Worm (Caenorhabditis elegans): ENCODE results near the gene his-7.
A peak's percentile ranks its signal among the peaks of the same experiment; 100 is the strongest.

The his-7 gene

DNA sequence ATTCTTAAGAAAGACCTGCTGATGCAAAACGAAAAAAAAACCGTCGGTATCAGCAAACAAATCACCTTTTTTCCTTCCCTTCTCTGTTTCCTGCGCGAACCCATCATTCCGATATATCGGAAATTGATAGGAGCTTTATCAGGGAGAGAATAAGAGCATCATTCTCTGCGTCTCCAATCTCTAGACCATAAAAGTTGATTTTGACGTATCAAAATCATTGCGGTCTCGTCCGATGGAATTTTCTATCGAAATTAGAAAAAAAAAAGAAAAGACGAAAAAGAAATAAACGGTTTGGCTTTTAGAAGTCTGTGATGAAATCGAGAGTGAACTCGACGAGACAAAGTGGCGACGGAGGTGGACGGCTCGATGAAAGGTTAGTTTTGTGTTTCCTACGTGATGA is 15.8 kb downstream of the his-7 start, which contains the start of gene stdh-4:
TSS of gene stdh-4 (plus strand) at position 301 of the 400 bp plus-strand sequence.
- TF ChIP-seq pha-4 (tag; optimal IDR thresholded peaks at IDR 0.05) (no peak), egl-5 (tag; optimal IDR thresholded peaks at IDR 0.05) (no peak)

DNA sequence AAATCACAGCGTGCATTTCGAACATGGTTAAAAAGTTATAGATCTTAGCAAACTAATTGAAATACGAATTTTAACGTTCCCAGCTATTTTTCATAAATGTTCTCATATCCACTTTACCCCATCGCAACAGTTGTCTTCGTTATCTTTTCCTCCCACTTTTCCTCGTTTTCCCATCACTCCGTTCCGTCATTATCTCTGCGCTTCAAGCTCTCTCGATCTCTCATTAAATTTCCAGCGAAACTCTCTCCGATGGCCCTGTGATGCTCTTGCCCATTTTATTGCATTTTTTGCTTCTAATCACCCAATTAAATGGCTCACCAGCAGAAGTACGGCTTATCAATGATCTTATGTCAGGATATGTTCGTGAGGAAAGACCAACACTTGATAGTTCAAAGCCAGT is 19.3 kb downstream of the his-7 start, which contains the start of gene acr-15:
TSS of gene acr-15 (plus strand) at position 236 of the 400 bp plus-strand sequence.
- TF ChIP-seq ztf-11 (tag; optimal IDR thresholded peaks at IDR 0.05) (no peak), lin-15B (tag; optimal IDR thresholded peaks at IDR 0.05) (no peak), egl-5 (tag; optimal IDR thresholded peaks at IDR 0.05) (peak; percentile 97)

DNA sequence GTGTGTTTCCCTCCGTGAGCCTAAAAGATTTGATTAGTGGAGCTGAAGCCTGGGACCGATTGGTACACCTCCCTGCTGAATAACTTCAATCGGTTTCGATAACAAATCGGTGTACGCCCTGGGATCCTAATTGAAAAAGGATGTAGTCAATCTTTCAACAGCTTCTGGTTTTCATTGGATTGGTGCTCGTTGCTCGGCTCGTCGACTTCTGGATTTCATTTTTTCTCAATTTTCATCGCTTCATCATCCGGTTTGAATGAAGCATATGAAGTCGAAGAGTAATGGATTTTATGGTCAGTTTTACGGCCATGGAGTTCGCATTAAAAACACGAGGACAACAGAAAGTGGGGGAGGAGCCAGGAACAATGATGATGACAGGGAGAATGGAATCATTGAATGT is 22.8 kb downstream of the his-7 start:
- TF ChIP-seq nhr-11 (tag; optimal IDR thresholded peaks at IDR 0.05) (no peak), elt-2 (tag; optimal IDR thresholded peaks at IDR 0.05) (no peak), ceh-82 (tag; optimal IDR thresholded peaks at IDR 0.05) (no peak), mdl-1 (tag; optimal IDR thresholded peaks at IDR 0.05) (no peak), aly-2 (tag; optimal IDR thresholded peaks at IDR 0.05) (no peak), ceh-16 (tag; optimal IDR thresholded peaks at IDR 0.05) (no peak), nhr-77 (tag; optimal IDR thresholded peaks at IDR 0.05) (no peak), nhr-237 (tag; optimal IDR thresholded peaks at IDR 0.05) (no peak), R02D3.7 (tag; optimal IDR thresholded peaks at IDR 0.05) (no peak), daf-12 (tag; optimal IDR thresholded peaks at IDR 0.05) (no peak), unc-39 (tag; optimal IDR thresholded peaks at IDR 0.05) (no peak), nhr-25 (tag; optimal IDR thresholded peaks at IDR 0.05) (no peak), nhr-43 (tag; optimal IDR thresholded peaks at IDR 0.05; ENCODE audit: poor library complexity, severe bottlenecking) (no peak), skn-1 (tag; optimal IDR thresholded peaks at IDR 0.05) (no peak), mml-1 (tag; optimal IDR thresholded peaks at IDR 0.05) (no peak), nhr-12 (tag; optimal IDR thresholded peaks at IDR 0.05) (no peak), tbx-2 (tag; optimal IDR thresholded peaks at IDR 0.05) (no peak), pqm-1 (tag; optimal IDR thresholded peaks at IDR 0.05) (no peak), lin-15B (tag; optimal IDR thresholded peaks at IDR 0.05) (no peak), ceh-28 (tag; optimal IDR thresholded peaks at IDR 0.05) (no peak)

DNA sequence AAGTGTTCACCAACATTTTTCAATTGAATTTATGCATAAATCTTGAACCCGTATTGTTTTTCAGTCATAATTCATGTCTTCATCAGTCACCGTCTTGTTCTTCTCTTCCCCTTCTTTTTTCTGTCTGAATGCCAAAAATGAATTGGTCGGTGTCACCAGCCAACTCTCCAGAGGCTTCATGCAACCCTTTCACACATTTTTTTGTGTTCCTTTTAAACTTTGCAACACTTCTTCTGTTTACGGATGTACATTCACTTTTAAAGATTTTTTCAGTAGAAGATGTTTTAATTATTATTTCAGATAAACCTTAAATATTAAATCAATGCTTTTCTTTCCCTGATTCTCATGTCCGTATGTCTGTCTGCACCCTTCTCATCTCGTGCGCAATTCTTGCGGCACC is 27.7 kb downstream of the his-7 start, which contains the start of gene acr-16:
TSS of gene acr-16 (plus strand) at position 301 of the 400 bp plus-strand sequence.
- no peak for TF ChIP-seq R02D3.7 (tag; optimal IDR thresholded peaks at IDR 0.05)

DNA sequence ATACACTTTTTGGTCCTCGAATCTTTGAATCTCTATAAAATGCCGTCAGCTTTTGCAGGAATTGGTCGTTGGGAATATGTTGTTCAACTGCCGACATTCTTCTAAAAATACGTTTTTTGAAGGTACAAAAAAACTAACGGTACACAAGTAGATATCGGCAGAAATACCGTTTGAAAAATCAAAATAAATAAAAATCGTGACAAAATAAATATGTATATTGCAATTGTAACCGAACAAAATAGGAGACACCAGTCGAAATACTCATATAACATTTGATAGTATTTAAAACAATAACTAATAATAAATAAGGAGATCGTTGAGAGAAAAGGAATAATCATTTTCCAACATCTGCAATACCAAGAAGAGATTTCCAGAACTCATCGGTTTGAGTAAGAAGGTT is 31.9 kb downstream of the his-7 start, which contains the start of gene F25G6.8:
TSS of gene F25G6.8 (minus strand) at position 101 of the 400 bp plus-strand sequence.
- TF ChIP-seq egl-5 (tag; optimal IDR thresholded peaks at IDR 0.05) = no peak
- no peak for TF ChIP-seq elt-2 (tag; optimal IDR thresholded peaks at IDR 0.05)
- TF ChIP-seq hmg-11 (tag; optimal IDR thresholded peaks at IDR 0.05) = no peak
- TF ChIP-seq skn-1 (tag; optimal IDR thresholded peaks at IDR 0.05) = no peak
- TF ChIP-seq sea-2 (GFP tag; optimal IDR thresholded peaks at IDR 0.05) = no peak
- no peak for TF ChIP-seq jun-1 (tag; optimal IDR thresholded peaks at IDR 0.05)
- TF ChIP-seq nhr-11 (tag; optimal IDR thresholded peaks at IDR 0.05) = no peak

DNA sequence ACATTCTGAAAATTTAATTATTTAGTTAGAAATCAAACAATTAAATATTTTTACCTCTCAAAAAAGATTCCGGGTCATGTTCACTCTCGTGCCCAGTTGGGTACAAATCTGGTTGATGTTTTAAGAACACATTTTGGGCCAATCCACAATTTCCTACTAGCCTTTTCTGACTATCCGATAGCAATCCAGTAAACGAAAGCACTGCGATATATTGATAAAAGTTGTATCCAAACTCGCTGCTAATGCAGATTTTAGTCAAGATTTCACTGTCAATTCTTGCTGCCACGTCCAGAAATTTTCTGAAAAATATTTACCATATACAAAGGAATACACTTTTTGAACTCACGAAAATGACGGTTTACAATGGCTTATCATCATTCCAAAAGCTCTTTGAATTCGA is 36.0 kb downstream of the his-7 start:
- no peak for TF ChIP-seq jun-1 (tag; optimal IDR thresholded peaks at IDR 0.05)
- no peak for TF ChIP-seq nhr-77 (tag; optimal IDR thresholded peaks at IDR 0.05)
- no peak for TF ChIP-seq R02D3.7 (tag; optimal IDR thresholded peaks at IDR 0.05)
- TF ChIP-seq mml-1 (tag; optimal IDR thresholded peaks at IDR 0.05) = no peak
- no peak for TF ChIP-seq nhr-43 (tag; optimal IDR thresholded peaks at IDR 0.05; ENCODE audit: poor library complexity, severe bottlenecking)
- no peak for TF ChIP-seq elt-1 (tag; optimal IDR thresholded peaks at IDR 0.05)

DNA sequence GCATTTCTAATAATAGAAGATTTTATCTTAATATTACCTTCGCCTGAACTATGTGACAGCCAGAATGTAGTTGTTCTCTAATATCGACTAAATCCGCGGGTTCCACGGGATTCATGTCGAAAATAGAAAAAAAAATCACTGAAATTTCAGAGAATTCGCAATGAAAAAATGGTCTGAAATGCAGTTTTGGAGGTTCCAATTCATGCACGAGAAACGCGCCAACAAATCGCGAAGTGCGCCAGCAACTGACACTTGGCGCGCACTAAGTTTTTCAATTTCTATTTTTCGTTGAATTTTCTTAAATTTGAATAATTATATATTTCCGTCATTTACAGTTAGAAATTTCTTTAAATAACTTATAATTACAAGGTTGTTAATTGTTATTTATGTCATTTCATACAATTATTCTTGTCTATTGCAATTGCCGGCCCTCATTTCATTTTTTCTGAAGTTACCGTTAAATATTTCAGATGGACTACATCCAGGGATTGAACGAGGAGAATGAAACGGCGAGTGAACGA is 36.7 kb downstream of the his-7 start, which contains the start of the genes F25G6.9 and symk-1:
TSS of gene F25G6.9 (minus strand) at position 160 of the 521 bp plus-strand sequence.
TSS of gene symk-1 (plus strand) at position 471 of the 521 bp plus-strand sequence.
- TF ChIP-seq nfya-1 (tag; optimal IDR thresholded peaks at IDR 0.05; ENCODE audit: insufficient read depth) = peak; percentile 68
- TF ChIP-seq fkh-2 (tag; optimal IDR thresholded peaks at IDR 0.05) = no peak
- no peak for TF ChIP-seq aly-2 (tag; optimal IDR thresholded peaks at IDR 0.05)
- peak; percentile 50 for TF ChIP-seq tbx-2 (tag; optimal IDR thresholded peaks at IDR 0.05)
- TF ChIP-seq skn-1 (tag; optimal IDR thresholded peaks at IDR 0.05) = peak; percentile 10
- TF ChIP-seq egl-5 (tag; optimal IDR thresholded peaks at IDR 0.05) = no peak
- TF ChIP-seq ceh-82 (tag; optimal IDR thresholded peaks at IDR 0.05) = no peak
- peak; percentile 68 for TF ChIP-seq hmg-11 (tag; optimal IDR thresholded peaks at IDR 0.05)
- TF ChIP-seq elt-2 (tag; optimal IDR thresholded peaks at IDR 0.05) = peak; percentile 38
- TF ChIP-seq lin-15B (tag; optimal IDR thresholded peaks at IDR 0.05) = peak; percentile 54
- no peak for TF ChIP-seq sea-2 (GFP tag; optimal IDR thresholded peaks at IDR 0.05)
- TF ChIP-seq fos-1 (tag; optimal IDR thresholded peaks at IDR 0.05) = no peak
- TF ChIP-seq pha-4 (tag; optimal IDR thresholded peaks at IDR 0.05) = no peak
- TF ChIP-seq R02D3.7 (tag; optimal IDR thresholded peaks at IDR 0.05) = peak; percentile 5
- TF ChIP-seq daf-12 (tag; optimal IDR thresholded peaks at IDR 0.05) = no peak
- peak; percentile 32 for TF ChIP-seq lsy-12 (tag; optimal IDR thresholded peaks at IDR 0.05)
- no peak for TF ChIP-seq nhr-76 (tag; optimal IDR thresholded peaks at IDR 0.05)
- peak; percentile 34 for TF ChIP-seq nhr-23 (tag; optimal IDR thresholded peaks at IDR 0.05)
- no peak for TF ChIP-seq nhr-237 (tag; optimal IDR thresholded peaks at IDR 0.05)
- no peak for TF ChIP-seq ceh-9 (tag; optimal IDR thresholded peaks at IDR 0.05)
- peak; percentile 26 for TF ChIP-seq pqm-1 (tag; optimal IDR thresholded peaks at IDR 0.05)
- no peak for TF ChIP-seq nhr-67 (tag; optimal IDR thresholded peaks at IDR 0.05)
- peak; percentile 64 for TF ChIP-seq snpc-4 (tag; optimal IDR thresholded peaks at IDR 0.05)
- no peak for TF ChIP-seq elt-1 (tag; optimal IDR thresholded peaks at IDR 0.05)
